Fruit fly (Drosophila melanogaster) whole organism, adult: Measurements from ENCODE around the gene Tm1.
A peak's percentile ranks its signal among the peaks of the same experiment; 100 is the strongest.

Experiments
- CG11617 ChIP-seq: fragments of 200-800 bp; sonication (Bioruptor generic); optimal IDR thresholded peaks from 2 replicates; lab custom pipeline; 2017; ENCODE audit warnings: mild to moderate bottlenecking, missing biosample characterization, missing genetic modification reagents, missing genetic modification characterization
- CG12768 ChIP-seq: fragments of 200-800 bp; sonication (Bioruptor generic); optimal IDR thresholded peaks from 2 replicates; lab custom pipeline; 2017; ENCODE audit warnings: missing biosample characterization, missing genetic modification characterization, mild to moderate bottlenecking, moderate library complexity, missing genetic modification reagents
- CG14711 ChIP-seq: fragments of 200-800 bp; sonication (Bioruptor generic); optimal IDR thresholded peaks from 2 replicates; lab custom pipeline; 2018; ENCODE audit warnings: missing biosample characterization, mild to moderate bottlenecking, missing genetic modification characterization, moderate library complexity
- CG1620 ChIP-seq: fragments of 200-800 bp; sonication (Bioruptor generic); optimal IDR thresholded peaks from 2 replicates; lab custom pipeline; 2016; ENCODE audit warnings: missing biosample characterization, missing genetic modification characterization
- CG33017 ChIP-seq: fragments of 200-800 bp; sonication (Bioruptor generic); optimal IDR thresholded peaks from 2 replicates; lab custom pipeline; 2018; ENCODE audit warnings: missing biosample characterization, mild to moderate bottlenecking, missing genetic modification characterization, moderate library complexity
- CG5204 ChIP-seq: fragments of 200-800 bp; sonication (Bioruptor generic); optimal IDR thresholded peaks from 2 replicates; lab custom pipeline; 2016; ENCODE audit warnings: missing biosample characterization, missing genetic modification characterization
- CG7045 ChIP-seq: fragments of 200-800 bp; sonication (Bioruptor generic); optimal IDR thresholded peaks from 2 replicates; lab custom pipeline; 2017; ENCODE audit warnings: missing biosample characterization, mild to moderate bottlenecking, missing genetic modification characterization
- CG7101 ChIP-seq: fragments of 200-800 bp; sonication (Bioruptor generic); optimal IDR thresholded peaks from 2 replicates; lab custom pipeline; 2018; ENCODE audit warnings: missing biosample characterization, mild to moderate bottlenecking, missing genetic modification characterization, moderate library complexity
- Clk ChIP-seq: fragments of 200-800 bp; sonication (Bioruptor generic); optimal IDR thresholded peaks from 2 replicates; lab custom pipeline; 2017; ENCODE audit warnings: missing biosample characterization, missing genetic modification characterization
- Crg-1 ChIP-seq: fragments of 200-800 bp; sonication (Bioruptor generic); optimal IDR thresholded peaks from 2 replicates; lab custom pipeline; 2016; ENCODE audit warnings: missing biosample characterization, missing genetic modification characterization
- Hr96 ChIP-seq: fragments of 200-800 bp; sonication (Bioruptor generic); optimal IDR thresholded peaks from 2 replicates; lab custom pipeline; 2016; ENCODE audit warnings: missing biosample characterization, missing genetic modification characterization
- Mnt ChIP-seq: fragments of 200-800 bp; sonication (Bioruptor generic); optimal IDR thresholded peaks from 2 replicates; lab custom pipeline; 2016; ENCODE audit warnings: missing biosample characterization, mild to moderate bottlenecking, missing genetic modification characterization
- bab1 ChIP-seq: fragments of 200-800 bp; sonication (Bioruptor generic); optimal IDR thresholded peaks from 3 replicates; lab custom pipeline; 2019; ENCODE audit warnings: missing biosample characterization, mild to moderate bottlenecking, missing genetic modification characterization, moderate library complexity
- cic ChIP-seq: fragments of 200-800 bp; sonication (Bioruptor generic); optimal IDR thresholded peaks from 2 replicates; lab custom pipeline; 2017; ENCODE audit warnings: missing biosample characterization, mild to moderate bottlenecking, missing genetic modification characterization, moderate library complexity
- cnc ChIP-seq, 2 experiments: fragments of >200 bp; optimal IDR thresholded peaks; 2 replicates each; lab custom pipeline; 2017
- kay ChIP-seq: fragments of 200-800 bp; sonication (Bioruptor generic); peaks from one replicate; lab custom pipeline; 2016; ENCODE audit warnings: missing biosample characterization, missing genetic modification characterization, borderline replicate concordance
- ovo ChIP-seq: fragments of 200-800 bp; sonication (Bioruptor generic); optimal IDR thresholded peaks from 2 replicates; lab custom pipeline; 2016; ENCODE audit warnings: missing biosample characterization, missing genetic modification characterization
- pad ChIP-seq: fragments of 200-800 bp; sonication (Bioruptor generic); optimal IDR thresholded peaks from 3 replicates; lab custom pipeline; 2017; ENCODE audit warnings: missing biosample characterization, missing genetic modification characterization, mild to moderate bottlenecking, moderate library complexity, missing genetic modification reagents
- tj ChIP-seq: fragments of 200-800 bp; sonication (Bioruptor generic); optimal IDR thresholded peaks from 3 replicates; lab custom pipeline; 2017; ENCODE audit warnings: missing biosample characterization, mild to moderate bottlenecking, missing genetic modification characterization, moderate library complexity
- toe ChIP-seq: fragments of 200-800 bp; sonication (Bioruptor generic); optimal IDR thresholded peaks from 2 replicates; lab custom pipeline; 2016; ENCODE audit warnings: missing biosample characterization, missing genetic modification characterization

The Tm1 gene

dm6 chr3R:15277926-15278869 lies at the start of gene Tm1, which contains the start of gene MRG15:
Gene Tm1, plus strand, starts transcription at chr3R:15278220.
Gene MRG15, minus strand, starts transcription at chr3R:15278109.
- no peak for TF ChIP-seq toe (GFP tag; lab: Kevin White, UChicago)
- peak; percentile 69 for TF ChIP-seq Mnt (GFP tag; lab: Kevin White, UChicago)
- TF ChIP-seq CG11617 (GFP tag; lab: Kevin White, UChicago): peak; percentile 7
- peak; percentile 15 for TF ChIP-seq CG14711 (tag; lab: Kevin White, UChicago)
- TF ChIP-seq tj (GFP tag; lab: Kevin White, UChicago): peak; percentile 22

dm6 chr3R:15229329-15229876 lies 48.6 kb upstream of the Tm1 start, which contains the start of the genes Art3 and mRpS10:
Gene Art3, minus strand, starts transcription at chr3R:15229408.
Gene mRpS10, plus strand, starts transcription at chr3R:15229665.
- peak; percentile 100 for TF ChIP-seq CG12768 (GFP tag; lab: Kevin White, UChicago)
- TF ChIP-seq CG11617 (GFP tag; lab: Kevin White, UChicago): peak; percentile 99
- TF ChIP-seq CG14711 (tag; lab: Kevin White, UChicago): peak; percentile 99
- peak; percentile 98 for TF ChIP-seq ovo
- no peak for TF ChIP-seq Hr96 (GFP tag; lab: Kevin White, UChicago)
- TF ChIP-seq CG7045: peak; percentile 100
- TF ChIP-seq CG1620 (GFP tag; lab: Kevin White, UChicago): peak; percentile 99
- TF ChIP-seq bab1 (GFP tag; lab: Kevin White, UChicago): peak; percentile 100
- TF ChIP-seq Clk: peak; percentile 99
- peak; percentile 100 for TF ChIP-seq CG7101
- TF ChIP-seq kay (GFP tag; lab: Kevin White, UChicago): no peak
- TF ChIP-seq CG5204 (GFP tag; lab: Kevin White, UChicago): peak; percentile 100
- TF ChIP-seq cic: peak; percentile 89
- TF ChIP-seq tj (GFP tag; lab: Kevin White, UChicago): peak; percentile 94
- TF ChIP-seq CG33017 (tag; lab: Kevin White, UChicago): peak; percentile 100
- peak; percentile 99 for TF ChIP-seq Mnt (GFP tag; lab: Kevin White, UChicago)
- peak; percentile 100 for TF ChIP-seq toe (GFP tag; lab: Kevin White, UChicago)
- TF ChIP-seq cnc (optimal IDR thresholded peaks at IDR 0.05; lab: Kevin White, UChicago): no peak
- peak; percentile 99 for TF ChIP-seq Crg-1
- peak; percentile 96 for TF ChIP-seq pad (GFP tag; lab: Kevin White, UChicago)

- TF ChIP-seq tj (GFP tag; lab: Kevin White, UChicago) (no peak), CG5204 (GFP tag; lab: Kevin White, UChicago) (no peak), CG14711 (tag; lab: Kevin White, UChicago) (no peak), ovo (no peak), Crg-1 (no peak), CG7101 (no peak), cic (no peak), toe (GFP tag; lab: Kevin White, UChicago) (no peak), Clk (no peak), CG12768 (GFP tag; lab: Kevin White, UChicago) (no peak), CG11617 (GFP tag; lab: Kevin White, UChicago) (no peak), kay (GFP tag; lab: Kevin White, UChicago) (no peak), CG1620 (GFP tag; lab: Kevin White, UChicago) (no peak), CG7045 (no peak), bab1 (GFP tag; lab: Kevin White, UChicago) (no peak), CG33017 (tag; lab: Kevin White, UChicago) (no peak)
Measured at dm6 chr3R:15230285-15230684, 47.7 kb upstream of the Tm1 start, which contains the start of gene CG34316. Gene CG34316, plus strand, starts transcription at chr3R:15230585.

- TF ChIP-seq kay (GFP tag; lab: Kevin White, UChicago): no peak
- no peak for TF ChIP-seq CG5204 (GFP tag; lab: Kevin White, UChicago)
- TF ChIP-seq cnc (optimal IDR thresholded peaks at IDR 0.05; lab: Kevin White, UChicago): no peak
- no peak for TF ChIP-seq CG11617 (GFP tag; lab: Kevin White, UChicago)
- no peak for TF ChIP-seq CG7101
- TF ChIP-seq tj (GFP tag; lab: Kevin White, UChicago): no peak
- TF ChIP-seq Hr96 (GFP tag; lab: Kevin White, UChicago): no peak
- no peak for TF ChIP-seq Crg-1
- TF ChIP-seq CG7045: no peak
- TF ChIP-seq CG33017 (tag; lab: Kevin White, UChicago): no peak
- no peak for TF ChIP-seq CG14711 (tag; lab: Kevin White, UChicago)
- TF ChIP-seq Mnt (GFP tag; lab: Kevin White, UChicago): no peak
- no peak for TF ChIP-seq cic
- TF ChIP-seq toe (GFP tag; lab: Kevin White, UChicago): no peak
- no peak for TF ChIP-seq ovo
- no peak for TF ChIP-seq bab1 (GFP tag; lab: Kevin White, UChicago)
- no peak for TF ChIP-seq pad (GFP tag; lab: Kevin White, UChicago)
Measured at dm6 chr3R:15231635-15232138, 46.3 kb upstream of the Tm1 start.
